Fruit fly (Drosophila melanogaster) S2 (cell line): Measurements from ENCODE around the gene noc.

ENCODE experiments used
- CG8478 ChIP-seq: fragments of >200 bp; optimal IDR thresholded peaks from 2 replicates; lab custom pipeline; 2018
- CTCF ChIP-seq, 2 experiments: fragments of >200 bp; optimal IDR thresholded peaks; 2 replicates each; lab custom pipeline; 2018

dm6 chr2L:14457414-14457813 lies 33.2 kb upstream of the noc start:
- TF ChIP-seq CTCF (optimal IDR thresholded peaks at IDR 0.05; lab: Kevin White, UChicago) (no peak), CG8478 (lab: Kevin White, UChicago) (no peak)
